Fruit fly (Drosophila melanogaster) whole organism, embryonic: Measurements from ENCODE around the gene Tssk.

Source experiments
- CG1647 ChIP-seq: fragments of 200-800 bp; sonication (Bioruptor generic); optimal IDR thresholded peaks from 3 replicates; lab custom pipeline; 2016; ENCODE audit warnings: missing biosample characterization, missing genetic modification characterization
- CG30431 ChIP-seq: fragments of 200-800 bp; sonication (Bioruptor generic); optimal IDR thresholded peaks from 2 replicates; lab custom pipeline; 2017; ENCODE audit warnings: missing biosample characterization, missing genetic modification characterization
- CG32772 ChIP-seq: fragments of 200-800 bp; sonication (Bioruptor generic); IDR thresholded peaks from 2 replicates; pipeline ENCODE4 v1.3.6; 2022; ENCODE audit warnings: missing biosample characterization, missing genetic modification characterization
- CG4820 ChIP-seq: fragments of 200-800 bp; sonication (Bioruptor generic); optimal IDR thresholded peaks from 3 replicates; lab custom pipeline; 2016; ENCODE audit warnings: missing biosample characterization, missing genetic modification characterization
- HLH3B ChIP-seq: fragments of 200-800 bp; sonication (Bioruptor generic); IDR thresholded peaks from 2 replicates; pipeline ENCODE4 v1.3.6; 2022; ENCODE audit warnings: missing biosample characterization, missing genetic modification characterization
- Max ChIP-seq: fragments of 200-800 bp; sonication (Bioruptor generic); optimal IDR thresholded peaks from 2 replicates; lab custom pipeline; 2016; ENCODE audit warnings: missing biosample characterization, mild to moderate bottlenecking, missing genetic modification characterization
- al ChIP-seq: fragments of 200-800 bp; sonication (Bioruptor generic); IDR thresholded peaks from 2 replicates; pipeline ENCODE4 v1.3.6; 2022; ENCODE audit warnings: missing biosample characterization, missing genetic modification characterization
- dysf ChIP-seq: fragments of 200-800 bp; sonication (Bioruptor generic); IDR thresholded peaks from 3 replicates; pipeline ENCODE4 v1.3.6; 2022; ENCODE audit warnings: missing biosample characterization, missing genetic modification characterization
- fd96Cb ChIP-seq: fragments of 200-800 bp; sonication (Bioruptor generic); optimal IDR thresholded peaks from 2 replicates; lab custom pipeline; 2018; ENCODE audit warnings: missing biosample characterization, mild to moderate bottlenecking, missing genetic modification characterization, moderate library complexity
- grau ChIP-seq: fragments of 200-800 bp; optimal IDR thresholded peaks from 3 replicates; lab custom pipeline; 2019; ENCODE audit warnings: missing biosample characterization, mild to moderate bottlenecking, missing genetic modification characterization, moderate library complexity
- pho ChIP-seq: fragments of 200-800 bp; sonication (Bioruptor generic); optimal IDR thresholded peaks from 2 replicates; lab custom pipeline; 2016; ENCODE audit warnings: missing biosample characterization, missing genetic modification characterization
- scrt ChIP-seq: fragments of 200-800 bp; sonication (Bioruptor generic); optimal IDR thresholded peaks from 2 replicates; lab custom pipeline; 2018; ENCODE audit warnings: missing biosample characterization, mild to moderate bottlenecking, missing genetic modification characterization, moderate library complexity
- sug ChIP-seq: fragments of 200-800 bp; optimal IDR thresholded peaks from 2 replicates; lab custom pipeline; 2019; ENCODE audit warnings: missing biosample characterization, mild to moderate bottlenecking, missing genetic modification characterization, moderate library complexity
- tap ChIP-seq: fragments of 200-800 bp; optimal IDR thresholded peaks from 3 replicates; lab custom pipeline; 2019; ENCODE audit warnings: missing biosample characterization, mild to moderate bottlenecking, missing genetic modification characterization, moderate library complexity

DNA sequence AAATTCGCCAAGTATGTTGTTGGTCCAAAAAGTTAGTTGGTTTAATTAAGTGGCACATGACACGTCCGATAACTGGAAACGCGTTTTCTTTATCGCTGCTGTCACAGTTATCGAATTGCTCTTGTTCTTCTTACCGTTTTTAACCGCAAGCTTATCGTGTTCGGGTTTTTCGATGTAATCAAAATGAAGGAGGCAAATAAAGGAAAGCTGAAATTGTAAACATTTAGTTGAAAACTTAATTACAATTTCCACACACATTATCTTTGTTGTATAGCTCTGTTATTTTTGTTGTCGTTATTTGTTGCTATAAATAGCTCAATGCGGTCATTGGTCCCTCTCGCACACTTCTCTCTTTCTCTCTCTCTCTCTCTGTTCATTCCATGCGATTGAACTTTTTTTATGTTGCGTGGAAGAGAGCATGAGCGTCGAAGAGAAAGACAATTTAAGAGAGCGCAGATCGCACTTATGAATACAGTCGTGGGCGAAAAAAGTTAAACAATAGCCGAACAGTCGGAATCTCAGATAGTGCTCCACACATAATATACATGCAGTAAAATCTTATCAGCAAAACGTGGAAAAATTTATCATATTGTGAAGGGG is 13.1 kb upstream of the Tssk start:
- no peak for TF ChIP-seq al (GFP tag; lab: Robert Waterston, UW)
- TF ChIP-seq dysf (GFP tag; lab: Robert Waterston, UW), result no peak
- no peak for TF ChIP-seq CG4820 (GFP tag; lab: Kevin White, UChicago)
- TF ChIP-seq Max (GFP tag; lab: Kevin White, UChicago), result no peak
- TF ChIP-seq tap (tag; lab: Kevin White, UChicago), result no peak
- TF ChIP-seq sug (tag; lab: Kevin White, UChicago), result no peak
- no peak for TF ChIP-seq fd96Cb (tag; lab: Kevin White, UChicago)
- TF ChIP-seq CG30431 (GFP tag; lab: Kevin White, UChicago), result no peak
- TF ChIP-seq grau (tag; lab: Kevin White, UChicago), result no peak
- TF ChIP-seq HLH3B (GFP tag; lab: Robert Waterston, UW), result no peak
- TF ChIP-seq scrt (GFP tag; lab: Kevin White, UChicago), result no peak
- no peak for TF ChIP-seq CG1647 (GFP tag; lab: Kevin White, UChicago)
- no peak for TF ChIP-seq pho (GFP tag; lab: Kevin White, UChicago)
- TF ChIP-seq CG32772 (GFP tag; lab: Robert Waterston, UW), result no peak
